Worm (Caenorhabditis elegans): ENCODE results near the gene E02H9.13.

DNA sequence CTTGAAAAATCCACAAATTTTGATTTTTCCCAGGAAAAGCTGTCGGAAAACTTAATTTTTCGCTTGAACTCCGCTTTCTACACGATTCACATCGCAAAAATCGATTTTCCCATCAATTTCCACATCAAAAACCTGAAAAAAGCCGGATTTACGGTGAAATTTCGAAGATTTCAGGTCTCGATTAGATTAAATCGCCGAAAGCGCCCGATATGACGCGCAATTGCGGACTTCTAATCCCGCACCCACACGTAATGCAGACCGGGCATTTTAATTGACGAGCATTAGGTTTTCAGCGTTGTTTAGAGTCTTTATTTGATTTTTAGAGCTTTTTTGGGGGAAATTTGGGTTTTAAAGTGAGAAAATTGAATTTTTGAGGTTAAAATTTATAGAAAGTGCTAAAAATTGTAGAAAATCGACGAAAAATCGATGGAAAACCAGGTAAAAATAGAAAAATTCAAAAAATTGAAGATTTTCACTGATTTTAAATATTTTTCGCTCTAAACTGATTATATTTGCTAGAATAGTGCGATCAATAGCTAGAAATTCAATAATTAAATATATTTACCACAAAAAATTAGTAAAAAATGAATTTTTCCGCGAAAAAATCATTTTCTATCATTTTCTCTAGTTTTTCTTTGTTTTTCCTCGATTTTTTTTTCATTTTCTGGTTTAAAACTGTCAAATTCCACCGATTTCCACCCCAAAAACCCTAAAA is 48.7 kb upstream of the E02H9.13 start, which contains the start of gene Y54F10AL.1:
- TF ChIP-seq mdt-29 (GFP tag; IDR thresholded peaks at IDR 0.05) (no peak), saeg-2 (GFP tag; IDR thresholded peaks at IDR 0.05) (no peak), mdl-1 (tag; optimal IDR thresholded peaks at IDR 0.05) (no peak), ztf-11 (tag; optimal IDR thresholded peaks at IDR 0.05) (no peak), skn-1 (tag; optimal IDR thresholded peaks at IDR 0.05) (no peak), nhr-25 (tag; optimal IDR thresholded peaks at IDR 0.05; ENCODE audit: borderline replicate concordance, insufficient read depth) (no peak), lin-13 (GFP tag; optimal IDR thresholded peaks at IDR 0.05) (no peak), snpc-4 (tag; optimal IDR thresholded peaks at IDR 0.05) (no peak), Y48G9A.11 (GFP tag; IDR thresholded peaks at IDR 0.05) (no peak), unc-62 (GFP tag; optimal IDR thresholded peaks at IDR 0.05 in 1 of 2) (no peak), unc-62 (tag; optimal IDR thresholded peaks at IDR 0.05) (no peak), F26F4.8 (GFP tag; conservative IDR thresholded peaks at IDR 0.05) (no peak), nhr-42 (GFP tag; IDR thresholded peaks at IDR 0.05) (no peak)
